Worm (Caenorhabditis elegans) whole organism, L3 larva: ENCODE measurements around the gene F26G1.11.

Experiments
- egl-5 ChIP-seq: fragments of 150-350 bp; optimal IDR thresholded peaks from 2 replicates; lab custom pipeline; 2017; ENCODE audit warnings: missing biosample characterization, missing genetic modification reagents, missing genetic modification characterization, inconsistent platforms
- nhr-12 ChIP-seq: fragments of 150-350 bp; optimal IDR thresholded peaks from 2 replicates; lab custom pipeline; 2014; ENCODE audit warnings: missing biosample characterization, missing genetic modification characterization

- TF ChIP-seq nhr-12 (tag; lab: Kevin White, UChicago): no peak
- no peak for TF ChIP-seq egl-5
Observed at ce11 chrII:4795461-4795860, 18.5 kb downstream of the F26G1.11 start, which contains the start of gene C33F10.4.
